Worm (Caenorhabditis elegans): ENCODE data around the gene F41E6.17.

Gene F41E6.17

ce11 chrV:8667230-8668021 lies 43.5 kb downstream of the F41E6.17 start:
- TF ChIP-seq med-1 (GFP tag; optimal IDR thresholded peaks at IDR 0.05; ENCODE audit: insufficient read depth) (no peak), ztf-29 (GFP tag; IDR thresholded peaks at IDR 0.05) (no peak), tab-1 (GFP tag; IDR thresholded peaks at IDR 0.05) (no peak), ref-1 (GFP tag; conservative IDR thresholded peaks at IDR 0.05) (no peak), ztf-23 (GFP tag; IDR thresholded peaks at IDR 0.05) (no peak), flt-1 (GFP tag; IDR thresholded peaks at IDR 0.05) (no peak), klf-2 (GFP tag; conservative IDR thresholded peaks at IDR 0.05) (no peak), cog-1 (tag; optimal IDR thresholded peaks at IDR 0.05) (no peak), T22C8.4 (GFP tag; IDR thresholded peaks at IDR 0.05) (no peak)

ce11 chrV:8668224-8668623 lies 44.3 kb downstream of the F41E6.17 start:
- TF ChIP-seq cog-1 (tag; optimal IDR thresholded peaks at IDR 0.05) (no peak), klf-2 (GFP tag; conservative IDR thresholded peaks at IDR 0.05) (no peak), ref-1 (GFP tag; conservative IDR thresholded peaks at IDR 0.05) (no peak), ztf-23 (GFP tag; IDR thresholded peaks at IDR 0.05) (no peak), med-1 (GFP tag; optimal IDR thresholded peaks at IDR 0.05; ENCODE audit: insufficient read depth) (no peak), ztf-29 (GFP tag; IDR thresholded peaks at IDR 0.05) (no peak), flt-1 (GFP tag; IDR thresholded peaks at IDR 0.05) (no peak), tab-1 (GFP tag; IDR thresholded peaks at IDR 0.05) (no peak), T22C8.4 (GFP tag; IDR thresholded peaks at IDR 0.05) (no peak)

ce11 chrV:8670759-8671158 lies 46.9 kb downstream of the F41E6.17 start:
- TF ChIP-seq ztf-23 (GFP tag; IDR thresholded peaks at IDR 0.05) (no peak), ztf-29 (GFP tag; IDR thresholded peaks at IDR 0.05) (no peak), flt-1 (GFP tag; IDR thresholded peaks at IDR 0.05) (no peak), med-1 (GFP tag; optimal IDR thresholded peaks at IDR 0.05; ENCODE audit: insufficient read depth) (no peak), tab-1 (GFP tag; IDR thresholded peaks at IDR 0.05) (no peak), T22C8.4 (GFP tag; IDR thresholded peaks at IDR 0.05) (no peak), cog-1 (tag; optimal IDR thresholded peaks at IDR 0.05) (no peak), klf-2 (GFP tag; conservative IDR thresholded peaks at IDR 0.05) (no peak), ref-1 (GFP tag; conservative IDR thresholded peaks at IDR 0.05) (no peak)

- no peak for TF ChIP-seq ztf-29 (GFP tag; IDR thresholded peaks at IDR 0.05)
These were observed 47.7 kb downstream of the F41E6.17 start for ce11 chrV:8671568-8672123.

ce11 chrV:8673498-8673897 lies 49.6 kb downstream of the F41E6.17 start, which contains the start of gene ZC190.5:
ZC190.5 (minus strand) TSS chrV:8673598.
- TF ChIP-seq flt-1 (GFP tag; IDR thresholded peaks at IDR 0.05) (no peak), klf-2 (GFP tag; conservative IDR thresholded peaks at IDR 0.05) (no peak), ref-1 (GFP tag; conservative IDR thresholded peaks at IDR 0.05) (no peak), tab-1 (GFP tag; IDR thresholded peaks at IDR 0.05) (no peak), T22C8.4 (GFP tag; IDR thresholded peaks at IDR 0.05) (no peak), med-1 (GFP tag; optimal IDR thresholded peaks at IDR 0.05; ENCODE audit: insufficient read depth) (no peak), ztf-23 (GFP tag; IDR thresholded peaks at IDR 0.05) (no peak), cog-1 (tag; optimal IDR thresholded peaks at IDR 0.05) (no peak), ztf-29 (GFP tag; IDR thresholded peaks at IDR 0.05) (no peak)
